Fruit fly (Drosophila melanogaster) whole organism, pupa: ENCODE measurements around the gene CG32376.

Source experiments
- CG34367 ChIP-seq: fragments of 200-800 bp; sonication (Bioruptor generic); optimal IDR thresholded peaks from 2 replicates; lab custom pipeline; 2018; ENCODE audit warnings: missing biosample characterization, mild to moderate bottlenecking, missing genetic modification characterization
- CG8159 ChIP-seq: fragments of 200-800 bp; sonication (Bioruptor generic); optimal IDR thresholded peaks from 3 replicates; lab custom pipeline; 2018; ENCODE audit warnings: missing biosample characterization, mild to moderate bottlenecking, missing genetic modification characterization, moderate library complexity
- D1 ChIP-seq: fragments of 200-800 bp; sonication (Bioruptor generic); optimal IDR thresholded peaks from 2 replicates; lab custom pipeline; 2018; ENCODE audit warnings: missing biosample characterization, mild to moderate bottlenecking, missing genetic modification characterization, moderate library complexity
- Ets98B ChIP-seq: fragments of 200-800 bp; sonication (Bioruptor generic); IDR thresholded peaks from 2 replicates; pipeline ENCODE4 v1.3.6; 2022; ENCODE audit warnings: missing biosample characterization, missing genetic modification characterization
- Pif1A ChIP-seq: fragments of 200-800 bp; sonication (Bioruptor generic); optimal IDR thresholded peaks from 3 replicates; lab custom pipeline; 2016; ENCODE audit warnings: missing biosample characterization, missing genetic modification characterization
- fd96Ca ChIP-seq: fragments of 200-800 bp; sonication (Bioruptor generic); IDR thresholded peaks from 3 replicates; pipeline ENCODE4 v1.3.6; 2022; ENCODE audit warnings: missing biosample characterization, missing genetic modification characterization
- gl ChIP-seq: fragments of 200-800 bp; sonication (Bioruptor generic); optimal IDR thresholded peaks from 2 replicates; lab custom pipeline; 2018; ENCODE audit warnings: missing biosample characterization, mild to moderate bottlenecking, missing genetic modification characterization

DNA sequence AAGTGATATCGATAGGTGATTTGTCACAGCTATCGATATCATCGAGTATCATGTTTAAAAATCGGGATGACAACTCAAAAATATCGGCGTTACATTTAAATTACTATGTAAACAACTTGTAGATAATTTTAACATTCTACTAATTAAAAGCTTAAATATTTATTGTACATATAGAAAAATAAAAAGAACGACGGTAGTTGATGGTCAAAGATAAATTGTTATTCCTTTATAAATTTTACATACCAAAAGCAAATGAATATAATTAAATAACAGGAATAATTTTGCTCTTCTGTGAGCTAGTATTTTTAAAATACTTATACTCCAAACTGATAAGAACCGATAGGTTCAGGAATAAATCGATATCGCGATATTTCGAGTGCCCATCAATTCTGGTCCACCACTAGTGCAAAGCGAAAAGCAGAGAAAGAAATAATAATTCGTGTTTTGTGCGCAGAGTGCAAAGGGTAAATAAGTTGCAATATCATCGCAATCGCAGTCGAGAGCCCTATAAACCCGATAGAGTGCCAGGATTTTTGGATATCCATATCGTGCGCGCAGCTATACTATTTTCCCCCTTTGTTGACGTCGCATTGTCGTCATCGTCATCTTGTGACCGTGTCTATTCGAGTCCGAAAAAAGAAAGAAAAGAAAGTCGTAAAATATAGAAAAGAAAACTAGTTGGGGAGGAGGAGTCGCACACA, 13.7 kb downstream of the CG32376 start, which contains the start of gene lqf:
- TF ChIP-seq Ets98B (GFP tag; lab: Robert Waterston, UW) (no peak), CG8159 (peak; percentile 3), Pif1A (GFP tag; lab: Kevin White, UChicago) (peak; percentile 20), fd96Ca (0 out of 3 replicates have a peak, but pooled peaks have one; percentile 7), D1 (tag; lab: Kevin White, UChicago) (no peak), CG34367 (tag; lab: Kevin White, UChicago) (no peak), gl (no peak)
